Fruit fly (Drosophila melanogaster): ENCODE results near the gene CG2641.

Gene CG2641

dm6 chr3R:7790583-7791034, 3.3 kb upstream of the CG2641 start, which contains the start of gene CG10086:
Gene CG10086, plus strand, starts transcription at chr3R:7790633.
- TF ChIP-seq Clk (GFP tag; optimal IDR thresholded peaks at IDR 0.05), result no peak
- no peak for TF ChIP-seq CG12768 (GFP tag; optimal IDR thresholded peaks at IDR 0.05)
- TF ChIP-seq CG7045 (GFP tag; optimal IDR thresholded peaks at IDR 0.05), result no peak
- peak; percentile 16 for TF ChIP-seq CG33017 (tag; optimal IDR thresholded peaks at IDR 0.05)
- no peak for TF ChIP-seq toe (GFP tag; optimal IDR thresholded peaks at IDR 0.05)
- no peak for TF ChIP-seq bab1 (GFP tag; optimal IDR thresholded peaks at IDR 0.05)
- TF ChIP-seq Mnt (GFP tag; optimal IDR thresholded peaks at IDR 0.05), result peak; percentile 68
- TF ChIP-seq CG7101 (tag; optimal IDR thresholded peaks at IDR 0.05), result no peak
- TF ChIP-seq CG14711 (tag; optimal IDR thresholded peaks at IDR 0.05), result no peak
- peak; percentile 48 for TF ChIP-seq cic (GFP tag; optimal IDR thresholded peaks at IDR 0.05)
- TF ChIP-seq CG1620 (GFP tag; optimal IDR thresholded peaks at IDR 0.05), result no peak
- no peak for TF ChIP-seq Crg-1 (GFP tag; optimal IDR thresholded peaks at IDR 0.05)
- peak; percentile 13 for TF ChIP-seq CG5204 (GFP tag; optimal IDR thresholded peaks at IDR 0.05)
- no peak for TF ChIP-seq kay (GFP tag; ENCODE audit: borderline replicate concordance)
- TF ChIP-seq Hr96 (GFP tag; optimal IDR thresholded peaks at IDR 0.05), result peak; percentile 21
- no peak for TF ChIP-seq CG11617 (GFP tag; optimal IDR thresholded peaks at IDR 0.05)
- peak; percentile 17 for TF ChIP-seq pad (GFP tag; optimal IDR thresholded peaks at IDR 0.05)
- no peak for TF ChIP-seq ovo (GFP tag; optimal IDR thresholded peaks at IDR 0.05)
- TF ChIP-seq cnc (optimal IDR thresholded peaks at IDR 0.05), result no peak

- TF ChIP-seq cic (GFP tag; optimal IDR thresholded peaks at IDR 0.05) (peak; percentile 81), CG12768 (GFP tag; optimal IDR thresholded peaks at IDR 0.05) (peak; percentile 9), Mnt (GFP tag; optimal IDR thresholded peaks at IDR 0.05) (peak; percentile 53), toe (GFP tag; optimal IDR thresholded peaks at IDR 0.05) (no peak)
Observed at dm6 chr3R:7798525-7798924, 4.7 kb downstream of the CG2641 start, which contains the start of gene CG18744. Gene CG18744, minus strand, starts transcription at chr3R:7798771.

- TF ChIP-seq Clk (GFP tag; optimal IDR thresholded peaks at IDR 0.05), result no peak
- no peak for TF ChIP-seq CG11617 (GFP tag; optimal IDR thresholded peaks at IDR 0.05)
- TF ChIP-seq ovo (GFP tag; optimal IDR thresholded peaks at IDR 0.05), result no peak
- no peak for TF ChIP-seq CG5204 (GFP tag; optimal IDR thresholded peaks at IDR 0.05)
- TF ChIP-seq Crg-1 (GFP tag; optimal IDR thresholded peaks at IDR 0.05), result no peak
- TF ChIP-seq kay (GFP tag; ENCODE audit: borderline replicate concordance), result no peak
- no peak for TF ChIP-seq bab1 (GFP tag; optimal IDR thresholded peaks at IDR 0.05)
- TF ChIP-seq cic (GFP tag; optimal IDR thresholded peaks at IDR 0.05), result no peak
- no peak for TF ChIP-seq CG14711 (tag; optimal IDR thresholded peaks at IDR 0.05)
- TF ChIP-seq Hr96 (GFP tag; optimal IDR thresholded peaks at IDR 0.05), result no peak
- no peak for TF ChIP-seq toe (GFP tag; optimal IDR thresholded peaks at IDR 0.05)
- TF ChIP-seq pad (GFP tag; optimal IDR thresholded peaks at IDR 0.05), result no peak
- no peak for TF ChIP-seq Mnt (GFP tag; optimal IDR thresholded peaks at IDR 0.05)
- TF ChIP-seq CG1620 (GFP tag; optimal IDR thresholded peaks at IDR 0.05), result no peak
- no peak for TF ChIP-seq CG33017 (tag; optimal IDR thresholded peaks at IDR 0.05)
- TF ChIP-seq CG12768 (GFP tag; optimal IDR thresholded peaks at IDR 0.05), result no peak
- no peak for TF ChIP-seq CG7045 (GFP tag; optimal IDR thresholded peaks at IDR 0.05)
- TF ChIP-seq cnc (optimal IDR thresholded peaks at IDR 0.05), result no peak
- no peak for TF ChIP-seq tj (GFP tag; optimal IDR thresholded peaks at IDR 0.05)
- TF ChIP-seq CG7101 (tag; optimal IDR thresholded peaks at IDR 0.05), result no peak
Observed at dm6 chr3R:7802693-7803092, 8.8 kb downstream of the CG2641 start, which contains the start of gene CG3014. Gene CG3014, minus strand, starts transcription at chr3R:7802793.

DNA sequence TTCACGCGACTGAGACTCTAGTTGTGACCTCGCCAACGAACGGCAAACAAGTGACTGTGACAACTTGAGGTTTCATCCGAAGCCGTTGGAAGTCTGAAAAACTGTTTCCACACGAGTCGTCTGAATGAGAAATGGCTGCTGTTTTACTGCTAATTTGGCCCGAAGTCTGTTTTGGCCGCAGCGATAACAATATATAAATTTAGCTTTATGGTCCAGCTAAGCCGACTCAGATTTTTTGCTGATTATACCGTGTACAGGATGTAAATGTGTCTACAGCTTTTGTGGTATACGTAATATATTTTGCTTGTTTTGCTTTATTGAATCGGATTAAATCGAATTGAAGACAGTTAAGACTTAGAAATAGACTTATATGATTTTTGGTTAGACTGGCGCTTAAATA, 10.5 kb downstream of the CG2641 start, which contains the start of gene CG18268:
TSS of gene CG18268 (minus strand) at position 101 of the 400 bp plus-strand sequence.
- TF ChIP-seq Mnt (GFP tag; optimal IDR thresholded peaks at IDR 0.05), result no peak
- TF ChIP-seq Crg-1 (GFP tag; optimal IDR thresholded peaks at IDR 0.05), result no peak
- TF ChIP-seq CG7045 (GFP tag; optimal IDR thresholded peaks at IDR 0.05), result peak; percentile 34
- peak; percentile 44 for TF ChIP-seq kay (GFP tag; ENCODE audit: borderline replicate concordance)
- TF ChIP-seq pad (GFP tag; optimal IDR thresholded peaks at IDR 0.05), result no peak
- no peak for TF ChIP-seq CG12768 (GFP tag; optimal IDR thresholded peaks at IDR 0.05)
- no peak for TF ChIP-seq ovo (GFP tag; optimal IDR thresholded peaks at IDR 0.05)
- TF ChIP-seq toe (GFP tag; optimal IDR thresholded peaks at IDR 0.05), result no peak
- TF ChIP-seq cnc (optimal IDR thresholded peaks at IDR 0.05), result no peak
- peak; percentile 22 for TF ChIP-seq CG5204 (GFP tag; optimal IDR thresholded peaks at IDR 0.05)
- no peak for TF ChIP-seq CG33017 (tag; optimal IDR thresholded peaks at IDR 0.05)

DNA sequence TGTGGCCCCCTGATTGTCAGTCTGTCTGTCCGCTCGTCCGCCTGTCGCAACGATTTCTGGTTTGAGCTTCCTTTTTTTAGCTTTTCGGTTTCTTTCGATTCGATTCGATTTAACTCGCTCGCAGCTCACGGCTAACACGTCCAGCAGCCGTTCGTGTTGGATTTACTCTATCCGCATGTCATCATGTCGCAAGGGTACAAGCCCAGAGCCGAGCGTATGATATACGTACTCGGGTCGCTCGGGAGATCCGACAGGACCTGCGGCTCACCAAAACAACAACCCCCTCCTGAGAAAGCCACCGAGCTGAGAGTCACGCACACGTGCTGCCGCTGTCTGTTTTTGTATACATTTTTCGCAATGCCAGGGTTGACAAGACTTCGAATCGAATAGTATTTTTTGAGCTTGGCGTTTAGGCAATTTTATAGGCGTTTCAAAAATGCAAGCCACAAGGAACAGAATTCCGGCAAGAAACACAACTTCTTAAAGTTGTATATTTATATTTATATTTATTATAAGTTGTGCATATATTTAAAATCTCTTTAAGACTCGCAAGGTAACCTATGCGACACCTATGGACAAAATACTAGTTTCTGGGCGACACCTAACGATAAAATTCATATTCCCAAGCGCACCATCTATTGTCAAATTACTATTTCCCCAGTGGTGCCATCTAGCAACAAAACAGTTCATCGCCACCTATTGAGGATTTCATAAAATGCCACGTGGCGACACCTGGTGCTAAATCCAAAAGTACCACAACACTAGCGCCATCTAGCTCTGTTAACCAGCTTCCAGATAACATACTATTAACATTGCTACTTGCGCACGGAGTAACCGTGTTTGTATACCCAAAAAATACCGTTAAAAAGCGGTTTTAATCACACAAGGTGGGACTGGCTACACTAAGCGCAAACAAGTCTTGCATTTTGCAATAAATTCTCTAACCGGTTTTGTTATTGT, 16.1 kb downstream of the CG2641 start, which contains the start of the genes CG2993 and sgll:
TSS of gene CG2993 (minus strand) at position 353 of the 960 bp plus-strand sequence.
TSS of gene sgll (plus strand) at position 871 of the 960 bp plus-strand sequence.
- peak; percentile 55 for TF ChIP-seq CG12768 (GFP tag; optimal IDR thresholded peaks at IDR 0.05)
- TF ChIP-seq Mnt (GFP tag; optimal IDR thresholded peaks at IDR 0.05), result peak; percentile 86
- peak; percentile 59 for TF ChIP-seq CG5204 (GFP tag; optimal IDR thresholded peaks at IDR 0.05)
- TF ChIP-seq ovo (GFP tag; optimal IDR thresholded peaks at IDR 0.05), result peak; percentile 97
- peak; percentile 65 for TF ChIP-seq bab1 (GFP tag; optimal IDR thresholded peaks at IDR 0.05)
- peak; percentile 54 for TF ChIP-seq CG14711 (tag; optimal IDR thresholded peaks at IDR 0.05)
- TF ChIP-seq Hr96 (GFP tag; optimal IDR thresholded peaks at IDR 0.05), result peak; percentile 92
- TF ChIP-seq Clk (GFP tag; optimal IDR thresholded peaks at IDR 0.05), result peak; percentile 20
- TF ChIP-seq CG7045 (GFP tag; optimal IDR thresholded peaks at IDR 0.05), result peak; percentile 61
- TF ChIP-seq CG1620 (GFP tag; optimal IDR thresholded peaks at IDR 0.05), result peak; percentile 96
- peak; percentile 88 for TF ChIP-seq Crg-1 (GFP tag; optimal IDR thresholded peaks at IDR 0.05)
- peak; percentile 78 for TF ChIP-seq CG7101 (tag; optimal IDR thresholded peaks at IDR 0.05)
- TF ChIP-seq CG11617 (GFP tag; optimal IDR thresholded peaks at IDR 0.05), result peak; percentile 12
- peak; percentile 39 for TF ChIP-seq CG33017 (tag; optimal IDR thresholded peaks at IDR 0.05)
- no peak for TF ChIP-seq tj (GFP tag; optimal IDR thresholded peaks at IDR 0.05)
- peak; percentile 85 for TF ChIP-seq toe (GFP tag; optimal IDR thresholded peaks at IDR 0.05)
- TF ChIP-seq cnc (optimal IDR thresholded peaks at IDR 0.05), result no peak
- TF ChIP-seq kay (GFP tag; ENCODE audit: borderline replicate concordance), result no peak
- TF ChIP-seq cic (GFP tag; optimal IDR thresholded peaks at IDR 0.05), result peak; percentile 27
- TF ChIP-seq pad (GFP tag; optimal IDR thresholded peaks at IDR 0.05), result peak; percentile 77
